Fruit fly (Drosophila melanogaster) whole organism, embryonic: ENCODE results near the gene Rbf2.

Experiments
- Asciz ChIP-seq: fragments of 200-800 bp; sonication (Bioruptor generic); optimal IDR thresholded peaks from 2 replicates; lab custom pipeline; 2017; ENCODE audit warnings: missing biosample characterization, mild to moderate bottlenecking, missing genetic modification characterization, missing genetic modification reagents
- CG10366 ChIP-seq: fragments of 200-800 bp; sonication (Bioruptor generic); IDR thresholded peaks from 2 replicates; pipeline ENCODE4 v1.3.6; 2022; ENCODE audit warnings: missing biosample characterization, missing genetic modification characterization
- CG11398 ChIP-seq: fragments of 200-800 bp; sonication (Bioruptor generic); optimal IDR thresholded peaks from 2 replicates; lab custom pipeline; 2016; ENCODE audit warnings: missing biosample characterization, missing genetic modification characterization
- CG1233 ChIP-seq: fragments of 200-800 bp; sonication (Bioruptor generic); optimal IDR thresholded peaks from 4 replicates; lab custom pipeline; 2018; ENCODE audit warnings: missing biosample characterization, mild to moderate bottlenecking, missing genetic modification characterization
- CG12391 ChIP-seq: fragments of 200-800 bp; sonication (Bioruptor generic); optimal IDR thresholded peaks from 3 replicates; lab custom pipeline; 2018; ENCODE audit warnings: missing biosample characterization, mild to moderate bottlenecking, missing genetic modification characterization, moderate library complexity
- CG12769 ChIP-seq: fragments of 200-800 bp; sonication (Bioruptor generic); optimal IDR thresholded peaks from 2 replicates; lab custom pipeline; 2019; ENCODE audit warnings: missing biosample characterization, mild to moderate bottlenecking, missing genetic modification characterization, moderate library complexity
- CG12942 ChIP-seq: fragments of 200-800 bp; sonication (Bioruptor generic); optimal IDR thresholded peaks from 3 replicates; lab custom pipeline; 2016; ENCODE audit warnings: missing biosample characterization, missing genetic modification characterization
- CG14050 ChIP-seq: fragments of 200-800 bp; sonication (Bioruptor generic); IDR thresholded peaks from 3 replicates; pipeline ENCODE4 v1.3.6; 2022; ENCODE audit warnings: missing biosample characterization, missing genetic modification characterization
- CG15696 ChIP-seq: fragments of 200-800 bp; sonication (Bioruptor generic); optimal IDR thresholded peaks from 2 replicates; lab custom pipeline; 2019; ENCODE audit warnings: missing biosample characterization, mild to moderate bottlenecking, missing genetic modification characterization, moderate library complexity
- CG1603 ChIP-seq: fragments of 200-800 bp; sonication (Bioruptor generic); optimal IDR thresholded peaks from 2 replicates; lab custom pipeline; 2019; ENCODE audit warnings: missing biosample characterization, mild to moderate bottlenecking, missing genetic modification characterization, moderate library complexity
- CG17802 ChIP-seq: fragments of 200-800 bp; sonication (Bioruptor generic); optimal IDR thresholded peaks from 2 replicates; lab custom pipeline; 2018; ENCODE audit warnings: missing biosample characterization, mild to moderate bottlenecking, missing genetic modification characterization, moderate library complexity
- CG1792 ChIP-seq: fragments of 200-800 bp; sonication (Bioruptor generic); optimal IDR thresholded peaks from 2 replicates; lab custom pipeline; 2016; ENCODE audit warnings: missing biosample characterization, missing genetic modification characterization
- CG2116 ChIP-seq: fragments of 200-800 bp; sonication (Bioruptor generic); optimal IDR thresholded peaks from 3 replicates; lab custom pipeline; 2018; ENCODE audit warnings: missing biosample characterization, mild to moderate bottlenecking, missing genetic modification characterization
- CG32767 ChIP-seq: fragments of 200-800 bp; sonication (Bioruptor generic); IDR thresholded peaks from 2 replicates; pipeline ENCODE4 v1.3.6; 2022; ENCODE audit warnings: missing biosample characterization, missing genetic modification characterization
- CG3281 ChIP-seq: fragments of 200-800 bp; sonication (Bioruptor generic); optimal IDR thresholded peaks from 3 replicates; lab custom pipeline; 2017; ENCODE audit warnings: missing biosample characterization, mild to moderate bottlenecking, missing genetic modification characterization
- CG33213 ChIP-seq: fragments of 200-800 bp; sonication (Bioruptor generic); optimal IDR thresholded peaks from 3 replicates; lab custom pipeline; 2016; ENCODE audit warnings: missing biosample characterization, missing genetic modification characterization
- CG3407 ChIP-seq: fragments of 200-800 bp; sonication (Bioruptor generic); optimal IDR thresholded peaks from 2 replicates; lab custom pipeline; 2018; ENCODE audit warnings: missing biosample characterization, mild to moderate bottlenecking, missing genetic modification characterization
- CG3995 ChIP-seq: fragments of 200-800 bp; sonication (Bioruptor generic); optimal IDR thresholded peaks from 3 replicates; lab custom pipeline; 2016; ENCODE audit warnings: missing biosample characterization, missing genetic modification characterization
- CG4360 ChIP-seq: fragments of 200-800 bp; sonication (Bioruptor generic); IDR thresholded peaks from 2 replicates; pipeline ENCODE4 v1.3.6; 2022; ENCODE audit warnings: missing biosample characterization, missing genetic modification characterization
- CG4730 ChIP-seq: fragments of 200-800 bp; sonication (Bioruptor generic); IDR thresholded peaks from 2 replicates; pipeline ENCODE4 v1.3.6; 2022; ENCODE audit warnings: missing biosample characterization, missing genetic modification characterization
- CG7786 ChIP-seq: fragments of 200-800 bp; sonication (Bioruptor generic); optimal IDR thresholded peaks from 2 replicates; lab custom pipeline; 2016; ENCODE audit warnings: missing biosample characterization, missing genetic modification characterization
- CG8281 ChIP-seq: fragments of 200-800 bp; sonication (Bioruptor generic); optimal IDR thresholded peaks from 2 replicates; lab custom pipeline; 2018; ENCODE audit warnings: missing biosample characterization, mild to moderate bottlenecking, missing genetic modification characterization, moderate library complexity
- CG8388 ChIP-seq: fragments of 200-800 bp; sonication (Bioruptor generic); optimal IDR thresholded peaks from 2 replicates; lab custom pipeline; 2019; ENCODE audit warnings: missing biosample characterization, mild to moderate bottlenecking, missing genetic modification characterization, moderate library complexity
- CG9797 ChIP-seq: fragments of 200-800 bp; sonication (Bioruptor generic); optimal IDR thresholded peaks from 3 replicates; lab custom pipeline; 2018; ENCODE audit warnings: missing biosample characterization, mild to moderate bottlenecking, missing genetic modification characterization
- CG9817 ChIP-seq: fragments of 200-800 bp; sonication (Bioruptor generic); optimal IDR thresholded peaks from 2 replicates; lab custom pipeline; 2018; ENCODE audit warnings: missing biosample characterization, mild to moderate bottlenecking, missing genetic modification characterization, moderate library complexity
- CG9932 ChIP-seq: fragments of 200-800 bp; sonication (Bioruptor generic); IDR thresholded peaks from 2 replicates; pipeline ENCODE4 v1.3.6; 2022; ENCODE audit warnings: missing biosample characterization, missing genetic modification characterization
- Dref ChIP-seq: fragments of 200-800 bp; sonication (Bioruptor generic); IDR thresholded peaks from 2 replicates; pipeline ENCODE4 v1.3.6; 2022; ENCODE audit warnings: missing biosample characterization, missing genetic modification characterization
- Drgx ChIP-seq: fragments of 200-800 bp; sonication (Bioruptor generic); IDR thresholded peaks from 2 replicates; pipeline ENCODE4 v1.3.6; 2022; ENCODE audit warnings: missing biosample characterization, missing genetic modification characterization
- HHEX ChIP-seq: fragments of 200-800 bp; sonication (Bioruptor generic); optimal IDR thresholded peaks from 3 replicates; lab custom pipeline; 2017; ENCODE audit warnings: missing biosample characterization, mild to moderate bottlenecking, missing genetic modification characterization, missing genetic modification reagents
- NfI ChIP-seq: fragments of 200-800 bp; sonication (Bioruptor generic); optimal IDR thresholded peaks from 3 replicates; lab custom pipeline; 2018; ENCODE audit warnings: missing biosample characterization, mild to moderate bottlenecking, missing genetic modification characterization, moderate library complexity
- Oli ChIP-seq: fragments of 200-800 bp; sonication (Bioruptor generic); optimal IDR thresholded peaks from 2 replicates; lab custom pipeline; 2018; ENCODE audit warnings: missing biosample characterization, mild to moderate bottlenecking, missing genetic modification characterization, moderate library complexity
- Sox102F ChIP-seq: fragments of 200-800 bp; sonication (Bioruptor generic); optimal IDR thresholded peaks from 2 replicates; lab custom pipeline; 2018; ENCODE audit warnings: missing biosample characterization, mild to moderate bottlenecking, missing genetic modification characterization, moderate library complexity
- Sry-δ ChIP-seq: fragments of 200-800 bp; sonication (Bioruptor generic); optimal IDR thresholded peaks from 2 replicates; lab custom pipeline; 2016; ENCODE audit warnings: missing biosample characterization, missing genetic modification characterization
- Stat92E ChIP-seq, 3 experiments: fragments of >200 bp in 2 of 3; fragments of 200-800 bp in 1 of 3; sonication (Bioruptor generic) in 1 of 3; optimal IDR thresholded peaks; 2 replicates each; lab custom pipeline; 2017 to 2019; ENCODE audit warnings: missing biosample characterization in 3 of 3, missing genetic modification characterization in 3 of 3, mild to moderate bottlenecking in 1 of 3, moderate library complexity in 1 of 3
- caup ChIP-seq: fragments of 200-800 bp; sonication (Bioruptor generic); optimal IDR thresholded peaks from 3 replicates; lab custom pipeline; 2017; ENCODE audit warnings: missing biosample characterization, mild to moderate bottlenecking, missing genetic modification characterization, moderate library complexity; ENCODE audit not compliant: severe bottlenecking
- cg ChIP-seq: fragments of 200-800 bp; sonication (Bioruptor generic); optimal IDR thresholded peaks from 3 replicates; lab custom pipeline; 2019; ENCODE audit warnings: missing biosample characterization, mild to moderate bottlenecking, missing genetic modification characterization, moderate library complexity
- corto ChIP-seq: fragments of 200-800 bp; sonication (Bioruptor generic); optimal IDR thresholded peaks from 2 replicates; lab custom pipeline; 2016; ENCODE audit warnings: missing biosample characterization, mild to moderate bottlenecking, missing genetic modification characterization, moderate library complexity
- crc ChIP-seq: fragments of 200-800 bp; sonication (Bioruptor generic); optimal IDR thresholded peaks from 2 replicates; lab custom pipeline; 2016; ENCODE audit warnings: missing biosample characterization, missing genetic modification characterization
- esg ChIP-seq: fragments of 200-800 bp; sonication (Bioruptor generic); conservative IDR thresholded peaks from 2 replicates; pipeline ENCODE4 v1.3.6; 2022; ENCODE audit warnings: missing biosample characterization, missing genetic modification characterization
- eyg ChIP-seq: fragments of 200-800 bp; sonication (Bioruptor generic); optimal IDR thresholded peaks from 3 replicates; lab custom pipeline; 2016; ENCODE audit warnings: missing biosample characterization, missing genetic modification characterization
- fd102C ChIP-seq: fragments of 200-800 bp; sonication (Bioruptor generic); optimal IDR thresholded peaks from 2 replicates; lab custom pipeline; 2018; ENCODE audit warnings: missing biosample characterization, mild to moderate bottlenecking, missing genetic modification characterization, moderate library complexity
- gfzf ChIP-seq: fragments of 200-800 bp; sonication (Bioruptor generic); optimal IDR thresholded peaks from 2 replicates; lab custom pipeline; 2016; ENCODE audit warnings: missing biosample characterization, mild to moderate bottlenecking, missing genetic modification characterization, moderate library complexity
- onecut ChIP-seq: fragments of 200-800 bp; sonication (Bioruptor generic); IDR thresholded peaks from 2 replicates; pipeline ENCODE4 v1.3.6; 2022; ENCODE audit warnings: missing biosample characterization, missing genetic modification characterization
- salm ChIP-seq: fragments of 200-800 bp; sonication (Bioruptor generic); optimal IDR thresholded peaks from 2 replicates; lab custom pipeline; 2018; ENCODE audit warnings: missing biosample characterization, mild to moderate bottlenecking, missing genetic modification characterization
- sens ChIP-seq: fragments of 200-800 bp; sonication (Bioruptor generic); peaks from one replicate; lab custom pipeline; 2016; ENCODE audit warnings: missing biosample characterization, missing genetic modification characterization
- sug ChIP-seq: fragments of 200-800 bp; optimal IDR thresholded peaks from 2 replicates; lab custom pipeline; 2019; ENCODE audit warnings: missing biosample characterization, mild to moderate bottlenecking, missing genetic modification characterization, moderate library complexity
- ttk ChIP-seq: fragments of 200-800 bp; sonication (Bioruptor generic); IDR thresholded peaks from 2 replicates; pipeline ENCODE4 v2.1.2; 2022; ENCODE audit warnings: missing biosample characterization, missing genetic modification characterization
- tx ChIP-seq: fragments of 200-800 bp; sonication (Bioruptor generic); optimal IDR thresholded peaks from 2 replicates; lab custom pipeline; 2016; ENCODE audit warnings: missing biosample characterization, missing genetic modification characterization
- z ChIP-seq: fragments of 200-800 bp; sonication (Bioruptor generic); IDR thresholded peaks from 3 replicates; pipeline ENCODE4 v1.3.6; 2022; ENCODE audit warnings: missing biosample characterization, missing genetic modification characterization
- zen ChIP-seq: fragments of 200-800 bp; sonication (Bioruptor generic); optimal IDR thresholded peaks from 3 replicates; lab custom pipeline; 2018; ENCODE audit warnings: missing biosample characterization, mild to moderate bottlenecking, missing genetic modification characterization, moderate library complexity

Rbf2 gene

DNA sequence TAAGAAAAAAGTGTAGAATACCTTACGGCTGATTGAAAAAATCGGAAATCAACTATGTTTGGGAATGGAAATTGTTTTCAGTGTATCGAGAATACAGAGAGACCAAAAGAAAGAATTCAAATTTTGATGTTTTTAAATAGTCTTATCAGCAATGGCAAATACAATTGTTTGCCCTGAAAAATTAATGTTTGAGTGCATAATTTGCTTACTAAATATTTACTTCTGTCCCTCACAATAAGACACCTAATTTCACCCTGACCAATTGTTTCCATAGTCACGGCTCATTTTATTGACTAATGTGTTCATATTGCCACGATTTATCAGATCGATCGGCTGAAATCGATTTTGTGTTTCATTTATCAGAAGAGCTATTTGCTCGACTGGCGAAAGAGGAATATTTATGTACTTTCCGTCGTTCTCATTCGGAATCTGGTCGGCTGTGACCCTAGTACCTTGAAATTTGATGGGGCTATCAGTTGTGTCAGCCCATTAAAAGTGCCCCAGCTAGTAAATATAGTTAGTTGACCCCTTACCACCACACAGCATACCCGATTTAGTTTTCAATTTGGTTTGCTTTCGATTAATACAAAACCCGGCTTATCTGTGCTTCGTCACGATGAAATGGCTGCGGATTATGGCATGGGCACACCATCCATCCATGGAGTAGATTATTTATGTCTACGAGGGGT is 18.4 kb downstream of the Rbf2 start (continued):
- TF ChIP-seq ttk (GFP tag; lab: Robert Waterston, UW) (no peak), corto (GFP tag; lab: Kevin White, UChicago) (no peak), Oli (tag; lab: Kevin White, UChicago) (no peak), CG10366 (GFP tag; lab: Robert Waterston, UW) (no peak), CG33213 (GFP tag; lab: Kevin White, UChicago) (no peak), Asciz (GFP tag; lab: Kevin White, UChicago) (peak; percentile 77), esg (GFP tag; lab: Robert Waterston, UW) (no peak), tx (GFP tag; lab: Kevin White, UChicago) (no peak), Drgx (GFP tag; lab: Robert Waterston, UW) (no peak), fd102C (GFP tag; lab: Kevin White, UChicago) (peak; percentile 31), Dref (GFP tag; lab: Robert Waterston, UW) (no peak), eyg (no peak), CG17802 (no peak), CG11398 (peak; percentile 10), CG12942 (GFP tag; lab: Kevin White, UChicago) (no peak), CG12769 (tag; lab: Kevin White, UChicago) (peak; percentile 2), CG1792 (GFP tag; lab: Kevin White, UChicago) (no peak), cg (no peak), zen (tag; lab: Kevin White, UChicago) (no peak), CG1233 (GFP tag; lab: Kevin White, UChicago) (peak; percentile 31), CG1603 (tag; lab: Kevin White, UChicago) (peak; percentile 71), CG9932 (GFP tag; lab: Robert Waterston, UW) (no peak), CG3407 (GFP tag; lab: Kevin White, UChicago) (peak; percentile 67), CG4360 (GFP tag; lab: Robert Waterston, UW) (0 out of 2 replicates have a peak, but pooled peaks have one; percentile 15), CG15696 (tag; lab: Kevin White, UChicago) (peak; percentile 79), CG3281 (GFP tag; lab: Kevin White, UChicago) (no peak), gfzf (GFP tag; lab: Kevin White, UChicago) (no peak), CG9817 (no peak), sug (tag; lab: Kevin White, UChicago) (peak; percentile 45), CG3995 (GFP tag; lab: Kevin White, UChicago) (no peak), HHEX (GFP tag; lab: Kevin White, UChicago) (peak; percentile 25), caup (GFP tag; lab: Kevin White, UChicago) (peak; percentile 18), CG4730 (GFP tag; lab: Robert Waterston, UW) (no peak), CG2116 (GFP tag; lab: Kevin White, UChicago) (peak; percentile 25), z (no peak), CG12391 (tag; lab: Kevin White, UChicago) (peak; percentile 52), CG8388 (peak; percentile 38), CG9797 (no peak), NfI (GFP tag; lab: Kevin White, UChicago) (no peak), CG14050 (GFP tag; lab: Robert Waterston, UW) (no peak), Sry-δ (GFP tag; lab: Kevin White, UChicago) (no peak), CG7786 (no peak), Sox102F (peak; percentile 57), CG32767 (GFP tag; lab: Robert Waterston, UW) (no peak), sens (GFP tag; lab: Kevin White, UChicago) (peak; percentile 85), salm (tag; lab: Kevin White, UChicago) (peak; percentile 64), Stat92E (GFP tag; optimal IDR thresholded peaks at IDR 0.05; lab: Kevin White, UChicago) (no peak), CG8281 (tag; lab: Kevin White, UChicago) (no peak), onecut (GFP tag; lab: Robert Waterston, UW) (no peak; the same call in 1 of the 2 replicates), crc (GFP tag; lab: Kevin White, UChicago) (no peak)
